Fruit fly (Drosophila melanogaster): ENCODE results near the gene CG1847.

The CG1847 gene

dm6 chrX:11828336-11829007 lies 40.5 kb upstream of the CG1847 start:
- TF ChIP-seq CG34367 (tag; optimal IDR thresholded peaks at IDR 0.05) (no peak), Ets98B (GFP tag; IDR thresholded peaks at IDR 0.05) (no peak), CG14655 (GFP tag; optimal IDR thresholded peaks at IDR 0.05) (no peak), rn (GFP tag; IDR thresholded peaks at IDR 0.05) (no peak), CG13204 (GFP tag; optimal IDR thresholded peaks at IDR 0.05) (no peak), CG17806 (tag; optimal IDR thresholded peaks at IDR 0.05) (no peak), EcR (GFP tag; optimal IDR thresholded peaks at IDR 0.05) (no peak), CG15710 (tag; optimal IDR thresholded peaks at IDR 0.05) (no peak), CG32121 (GFP tag; IDR thresholded peaks at IDR 0.05) (no peak)

DNA sequence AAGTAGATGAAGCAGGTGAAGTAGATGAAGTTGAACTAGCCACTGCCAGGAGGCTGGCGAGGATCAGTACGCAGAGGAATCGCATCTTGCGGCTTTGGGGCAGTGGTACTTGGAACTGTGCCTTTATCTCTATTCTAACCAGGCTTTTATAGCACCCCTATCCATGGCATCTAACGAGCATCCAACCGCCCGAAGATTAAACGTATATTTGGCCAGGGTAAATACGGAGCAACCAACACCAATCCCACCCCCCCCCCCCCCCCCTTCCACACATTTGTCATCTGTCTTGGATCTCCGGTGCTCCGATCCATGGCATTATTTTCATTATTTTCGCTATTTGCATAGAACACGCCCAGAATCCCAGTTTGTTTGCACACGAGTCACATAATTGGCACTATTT lies 31.0 kb upstream of the CG1847 start, which contains the start of gene CG15741:
TSS of gene CG15741 (minus strand) at position 101 of the 400 bp plus-strand sequence.
- TF ChIP-seq CG9948 (tag; optimal IDR thresholded peaks at IDR 0.05): no peak
- TF ChIP-seq rn (GFP tag; IDR thresholded peaks at IDR 0.05): no peak
- no peak for TF ChIP-seq CG17806 (tag; optimal IDR thresholded peaks at IDR 0.05)
- TF ChIP-seq Snoo (tag; optimal IDR thresholded peaks at IDR 0.05): no peak
- TF ChIP-seq EcR (GFP tag; optimal IDR thresholded peaks at IDR 0.05): no peak
- no peak for TF ChIP-seq CG10348 (GFP tag; IDR thresholded peaks at IDR 0.05)
- no peak for TF ChIP-seq D1 (tag; optimal IDR thresholded peaks at IDR 0.05)
- TF ChIP-seq fd96Ca (GFP tag; IDR thresholded peaks at IDR 0.05): no peak
- no peak for TF ChIP-seq CG15710 (tag; optimal IDR thresholded peaks at IDR 0.05)
- no peak for TF ChIP-seq CG14655 (GFP tag; optimal IDR thresholded peaks at IDR 0.05)
- no peak for TF ChIP-seq CG13204 (GFP tag; optimal IDR thresholded peaks at IDR 0.05)
- no peak for TF ChIP-seq CG8301 (tag; optimal IDR thresholded peaks at IDR 0.05)
- TF ChIP-seq Pif1B (GFP tag; optimal IDR thresholded peaks at IDR 0.05): no peak
- no peak for TF ChIP-seq CG4496 (GFP tag; IDR thresholded peaks at IDR 0.05)
- TF ChIP-seq CG34367 (tag; optimal IDR thresholded peaks at IDR 0.05): no peak
- TF ChIP-seq gl (tag; optimal IDR thresholded peaks at IDR 0.05): no peak
- TF ChIP-seq CG32121 (GFP tag; IDR thresholded peaks at IDR 0.05): no peak

DNA sequence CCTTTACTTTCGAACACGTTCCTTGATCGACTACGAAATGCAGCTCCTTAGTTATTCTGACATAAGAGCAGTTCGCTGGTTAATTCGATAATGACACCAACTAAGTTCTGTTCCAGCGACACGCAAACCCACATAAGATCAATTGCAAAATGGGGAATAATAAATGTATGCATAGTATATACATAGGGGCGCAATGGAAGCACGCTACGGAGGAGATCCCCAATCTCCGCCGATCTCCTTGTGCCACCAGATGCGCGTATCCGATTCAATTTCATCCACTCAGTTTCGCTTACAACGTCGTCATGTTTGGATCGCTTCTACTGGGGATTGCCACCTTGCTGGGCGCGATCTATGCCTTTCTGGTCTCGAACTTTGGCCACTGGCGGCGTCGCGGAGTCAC lies 29.7 kb upstream of the CG1847 start, which contains the start of gene Cyp28c1:
TSS of gene Cyp28c1 (plus strand) at position 301 of the 400 bp plus-strand sequence.
- TF ChIP-seq D1 (tag; optimal IDR thresholded peaks at IDR 0.05) (no peak), CG13204 (GFP tag; optimal IDR thresholded peaks at IDR 0.05) (no peak), Snoo (tag; optimal IDR thresholded peaks at IDR 0.05) (no peak), Ets98B (GFP tag; IDR thresholded peaks at IDR 0.05) (no peak), CG17806 (tag; optimal IDR thresholded peaks at IDR 0.05) (no peak), CG8301 (tag; optimal IDR thresholded peaks at IDR 0.05) (no peak), CG8159 (tag; optimal IDR thresholded peaks at IDR 0.05) (no peak), CG9948 (tag; optimal IDR thresholded peaks at IDR 0.05) (no peak), CG14655 (GFP tag; optimal IDR thresholded peaks at IDR 0.05) (no peak), gl (tag; optimal IDR thresholded peaks at IDR 0.05) (no peak), Pif1A (GFP tag; optimal IDR thresholded peaks at IDR 0.05) (no peak), EcR (GFP tag; optimal IDR thresholded peaks at IDR 0.05) (no peak), CG15710 (tag; optimal IDR thresholded peaks at IDR 0.05) (no peak), rn (GFP tag; IDR thresholded peaks at IDR 0.05) (no peak), Pif1B (GFP tag; optimal IDR thresholded peaks at IDR 0.05) (no peak), CG34367 (tag; optimal IDR thresholded peaks at IDR 0.05) (no peak), fd96Ca (GFP tag; IDR thresholded peaks at IDR 0.05) (no peak), CG4496 (GFP tag; IDR thresholded peaks at IDR 0.05) (no peak), CG12605 (GFP tag; IDR thresholded peaks at IDR 0.05) (no peak), CG32121 (GFP tag; IDR thresholded peaks at IDR 0.05) (no peak)

dm6 chrX:11841702-11842378 lies 27.1 kb upstream of the CG1847 start:
- TF ChIP-seq gl (tag; optimal IDR thresholded peaks at IDR 0.05): no peak
- TF ChIP-seq CG15710 (tag; optimal IDR thresholded peaks at IDR 0.05): no peak
- TF ChIP-seq Snoo (tag; optimal IDR thresholded peaks at IDR 0.05): no peak
- TF ChIP-seq CG17806 (tag; optimal IDR thresholded peaks at IDR 0.05): no peak
- peak; percentile 45 for TF ChIP-seq CG8159 (tag; optimal IDR thresholded peaks at IDR 0.05)
- TF ChIP-seq CG10348 (GFP tag; IDR thresholded peaks at IDR 0.05): no peak
- TF ChIP-seq CG14655 (GFP tag; optimal IDR thresholded peaks at IDR 0.05): no peak
- TF ChIP-seq CG12605 (GFP tag; IDR thresholded peaks at IDR 0.05): no peak
- no peak for TF ChIP-seq EcR (GFP tag; optimal IDR thresholded peaks at IDR 0.05)

DNA sequence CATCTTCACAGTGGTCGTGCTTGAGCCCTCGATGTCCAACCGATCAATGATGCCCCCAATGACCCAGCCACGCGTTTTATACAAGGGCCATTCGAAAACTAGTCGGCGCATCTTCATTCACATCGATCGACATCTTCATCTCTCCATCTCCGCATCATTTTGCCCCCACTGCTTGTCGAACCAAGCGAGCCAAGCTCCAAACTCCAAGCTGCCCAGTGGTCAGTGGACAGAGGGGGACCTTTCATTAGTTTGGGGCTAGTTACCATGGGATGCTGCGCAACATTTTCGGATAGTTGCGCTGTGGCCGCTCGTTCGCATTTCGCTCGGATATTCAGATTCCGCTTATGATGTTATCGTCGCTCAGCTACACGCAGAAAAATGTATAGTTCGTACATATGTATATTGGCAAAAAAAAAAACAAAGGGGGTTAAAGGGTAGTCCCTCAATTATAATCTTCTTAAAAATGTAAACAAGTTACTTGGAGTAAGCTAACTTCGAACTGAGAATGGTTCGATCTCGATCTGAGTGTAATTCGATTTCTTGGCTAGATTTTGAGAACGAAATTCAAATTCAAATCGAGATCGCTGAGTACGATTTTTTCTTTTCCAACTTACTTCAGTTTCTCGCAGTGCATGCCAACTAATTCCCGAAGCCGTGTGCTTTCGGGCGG lies 22.8 kb upstream of the CG1847 start, which contains the start of gene CG15740:
TSS of gene CG15740 (minus strand) at position 51 of the 670 bp plus-strand sequence.
- TF ChIP-seq CG4496 (GFP tag; IDR thresholded peaks at IDR 0.05) (0 out of 3 replicates have a peak, but pooled peaks have one; percentile 24), CG34367 (tag; optimal IDR thresholded peaks at IDR 0.05) (no peak), CG32121 (GFP tag; IDR thresholded peaks at IDR 0.05) (peak; percentile 31; the same call in 1 of the 2 replicates), Pif1A (GFP tag; optimal IDR thresholded peaks at IDR 0.05) (no peak), fd96Ca (GFP tag; IDR thresholded peaks at IDR 0.05) (no peak), CG8301 (tag; optimal IDR thresholded peaks at IDR 0.05) (no peak), EcR (GFP tag; optimal IDR thresholded peaks at IDR 0.05) (no peak)
